Fruit fly (Drosophila melanogaster) whole organism, embryonic: Measurements from ENCODE around the gene Tssk.
A peak's percentile ranks its signal among the peaks of the same experiment; 100 is the strongest.

Experiments used
- Atf-2 ChIP-seq: fragments of 200-800 bp; sonication (Bioruptor generic); optimal IDR thresholded peaks from 2 replicates; lab custom pipeline; 2016; ENCODE audit warnings: missing biosample characterization, missing genetic modification characterization
- BEAF-32 ChIP-seq: fragments of 200-800 bp; sonication (Bioruptor generic); optimal IDR thresholded peaks from 3 replicates; lab custom pipeline; 2017; ENCODE audit warnings: missing biosample characterization, missing genetic modification characterization, mild to moderate bottlenecking, moderate library complexity, missing genetic modification reagents
- CG10267 ChIP-seq: fragments of 200-800 bp; sonication (Bioruptor generic); optimal IDR thresholded peaks from 2 replicates; lab custom pipeline; 2018; ENCODE audit warnings: missing biosample characterization, mild to moderate bottlenecking, missing genetic modification characterization, moderate library complexity
- CG10431 ChIP-seq: fragments of 200-800 bp; sonication (Bioruptor generic); optimal IDR thresholded peaks from 3 replicates; lab custom pipeline; 2018; ENCODE audit warnings: missing biosample characterization, mild to moderate bottlenecking, missing genetic modification characterization
- CG14441 ChIP-seq: fragments of 200-800 bp; sonication (Bioruptor generic); IDR thresholded peaks from 2 replicates; pipeline ENCODE4 v1.3.6; 2022; ENCODE audit warnings: missing biosample characterization, missing genetic modification characterization
- CG15479 ChIP-seq: fragments of 200-800 bp; sonication (Bioruptor generic); optimal IDR thresholded peaks from 3 replicates; lab custom pipeline; 2019; ENCODE audit warnings: missing biosample characterization, mild to moderate bottlenecking, missing genetic modification characterization, moderate library complexity
- CG1792 ChIP-seq: fragments of 200-800 bp; sonication (Bioruptor generic); optimal IDR thresholded peaks from 2 replicates; lab custom pipeline; 2016; ENCODE audit warnings: missing biosample characterization, missing genetic modification characterization
- CG18262 ChIP-seq: fragments of 200-800 bp; optimal IDR thresholded peaks from 3 replicates; lab custom pipeline; 2019; ENCODE audit warnings: missing biosample characterization, mild to moderate bottlenecking, missing genetic modification characterization, moderate library complexity
- CG2120 ChIP-seq: fragments of 200-800 bp; sonication (Bioruptor generic); optimal IDR thresholded peaks from 3 replicates; lab custom pipeline; 2016; ENCODE audit warnings: missing biosample characterization, missing genetic modification characterization
- CG2712 ChIP-seq: fragments of 200-800 bp; optimal IDR thresholded peaks from 3 replicates; lab custom pipeline; 2019; ENCODE audit warnings: missing biosample characterization, mild to moderate bottlenecking, missing genetic modification characterization, moderate library complexity
- CG30020 ChIP-seq: fragments of 200-800 bp; optimal IDR thresholded peaks from 2 replicates; lab custom pipeline; 2019; ENCODE audit warnings: missing biosample characterization, mild to moderate bottlenecking, missing genetic modification characterization, moderate library complexity
- CG3065 ChIP-seq: fragments of 200-800 bp; sonication (Bioruptor generic); optimal IDR thresholded peaks from 2 replicates; lab custom pipeline; 2016; ENCODE audit warnings: missing biosample characterization, missing genetic modification characterization
- CG3838 ChIP-seq: fragments of 200-800 bp; sonication (Bioruptor generic); optimal IDR thresholded peaks from 3 replicates; lab custom pipeline; 2016; ENCODE audit warnings: missing biosample characterization, missing genetic modification characterization
- CG8290 ChIP-seq, 3 experiments: fragments of 200-800 bp; sonication (Bioruptor generic); optimal IDR thresholded peaks; 2 replicates each; lab custom pipeline; 2016 to 2019; ENCODE audit warnings: missing biosample characterization in 3 of 3, missing genetic modification characterization in 3 of 3, mild to moderate bottlenecking in 2 of 3, moderate library complexity in 1 of 3
- CG8388 ChIP-seq: fragments of 200-800 bp; sonication (Bioruptor generic); optimal IDR thresholded peaks from 2 replicates; lab custom pipeline; 2019; ENCODE audit warnings: missing biosample characterization, mild to moderate bottlenecking, missing genetic modification characterization, moderate library complexity
- CG9932 ChIP-seq: fragments of 200-800 bp; sonication (Bioruptor generic); IDR thresholded peaks from 2 replicates; pipeline ENCODE4 v1.3.6; 2022; ENCODE audit warnings: missing biosample characterization, missing genetic modification characterization
- Doc2 ChIP-seq: fragments of 200-800 bp; sonication (Bioruptor generic); IDR thresholded peaks from 2 replicates; pipeline ENCODE4 v1.3.6; 2022; ENCODE audit warnings: missing biosample characterization, missing genetic modification characterization
- Hey ChIP-seq: fragments of 200-800 bp; sonication (Bioruptor generic); optimal IDR thresholded peaks from 3 replicates; lab custom pipeline; 2018; ENCODE audit warnings: missing biosample characterization, mild to moderate bottlenecking, missing genetic modification characterization
- Lim3 ChIP-seq: fragments of 200-800 bp; sonication (Bioruptor generic); IDR thresholded peaks from 2 replicates; pipeline ENCODE4 v1.3.6; 2022; ENCODE audit warnings: missing biosample characterization, missing genetic modification characterization
- Lpt ChIP-seq: fragments of >200 bp; optimal IDR thresholded peaks from 2 replicates; lab custom pipeline; 2018; ENCODE audit warnings: missing biosample characterization, missing genetic modification characterization
- MBD-R2 ChIP-seq: fragments of 200-800 bp; sonication (Bioruptor generic); IDR thresholded peaks from 2 replicates; pipeline ENCODE4 v1.3.6; 2022; ENCODE audit warnings: missing biosample characterization, missing genetic modification characterization
- MTF-1 ChIP-seq: fragments of 200-800 bp; sonication (Bioruptor generic); optimal IDR thresholded peaks from 2 replicates; lab custom pipeline; 2018; ENCODE audit warnings: missing biosample characterization, mild to moderate bottlenecking, missing genetic modification characterization, borderline replicate concordance
- Poxn ChIP-seq: fragments of 200-800 bp; sonication (Bioruptor generic); IDR thresholded peaks from 2 replicates; pipeline ENCODE4 v1.3.6; 2022; ENCODE audit warnings: missing biosample characterization, missing genetic modification characterization
- Scr ChIP-seq: fragments of 200-800 bp; sonication (Bioruptor generic); IDR thresholded peaks from 2 replicates; pipeline ENCODE4 v1.3.6; 2022; ENCODE audit warnings: missing biosample characterization, missing genetic modification characterization; ENCODE audit not compliant: partially characterized antibody
- Sox102F ChIP-seq: fragments of 200-800 bp; sonication (Bioruptor generic); optimal IDR thresholded peaks from 2 replicates; lab custom pipeline; 2018; ENCODE audit warnings: missing biosample characterization, mild to moderate bottlenecking, missing genetic modification characterization, moderate library complexity
- ash1 ChIP-seq: fragments of 200-800 bp; sonication (Bioruptor generic); optimal IDR thresholded peaks from 2 replicates; lab custom pipeline; 2018; ENCODE audit warnings: missing biosample characterization, mild to moderate bottlenecking, missing genetic modification characterization
- bcd ChIP-seq: fragments of 200-800 bp; sonication (Bioruptor generic); optimal IDR thresholded peaks from 2 replicates; lab custom pipeline; 2017; ENCODE audit warnings: missing biosample characterization, mild to moderate bottlenecking, missing genetic modification characterization
- crc ChIP-seq: fragments of 200-800 bp; sonication (Bioruptor generic); optimal IDR thresholded peaks from 2 replicates; lab custom pipeline; 2016; ENCODE audit warnings: missing biosample characterization, missing genetic modification characterization
- crol ChIP-seq: fragments of 200-800 bp; sonication (Bioruptor generic); IDR thresholded peaks from 2 replicates; pipeline ENCODE4 v1.3.6; 2022; ENCODE audit warnings: missing biosample characterization, missing genetic modification characterization
- crp ChIP-seq, 2 experiments: fragments of 200-800 bp; sonication (Bioruptor generic); optimal IDR thresholded peaks; 2 replicates in 1 of 2; 3 replicates in 1 of 2; lab custom pipeline; 2017; ENCODE audit warnings: missing biosample characterization in 2 of 2, missing genetic modification characterization in 2 of 2, mild to moderate bottlenecking in 1 of 2, moderate library complexity in 1 of 2
- gcm2 ChIP-seq: fragments of 200-800 bp; sonication (Bioruptor generic); optimal IDR thresholded peaks from 2 replicates; lab custom pipeline; 2016; ENCODE audit warnings: missing biosample characterization, missing genetic modification characterization
- gfzf ChIP-seq: fragments of 200-800 bp; sonication (Bioruptor generic); optimal IDR thresholded peaks from 2 replicates; lab custom pipeline; 2016; ENCODE audit warnings: missing biosample characterization, mild to moderate bottlenecking, missing genetic modification characterization, moderate library complexity
- gsb-n ChIP-seq: fragments of 200-800 bp; sonication (Bioruptor generic); optimal IDR thresholded peaks from 3 replicates; lab custom pipeline; 2018; ENCODE audit warnings: missing biosample characterization, mild to moderate bottlenecking, missing genetic modification characterization
- ken ChIP-seq: fragments of 200-800 bp; sonication (Bioruptor generic); IDR thresholded peaks from 3 replicates; pipeline ENCODE4 v1.3.6; 2022; ENCODE audit warnings: missing biosample characterization, missing genetic modification characterization
- lbe ChIP-seq: fragments of 200-800 bp; sonication (Bioruptor generic); optimal IDR thresholded peaks from 2 replicates; lab custom pipeline; 2016; ENCODE audit warnings: missing biosample characterization, mild to moderate bottlenecking, missing genetic modification characterization
- lilli ChIP-seq: fragments of 200-800 bp; sonication (Bioruptor generic); optimal IDR thresholded peaks from 3 replicates; lab custom pipeline; 2016; ENCODE audit warnings: missing biosample characterization, missing genetic modification characterization
- mirr ChIP-seq: fragments of 200-800 bp; sonication (Bioruptor generic); optimal IDR thresholded peaks from 3 replicates; lab custom pipeline; 2018; ENCODE audit warnings: missing biosample characterization, mild to moderate bottlenecking, missing genetic modification characterization
- nau ChIP-seq: fragments of 200-800 bp; sonication (Bioruptor generic); optimal IDR thresholded peaks from 3 replicates; lab custom pipeline; 2017; ENCODE audit warnings: missing biosample characterization, mild to moderate bottlenecking, missing genetic modification characterization, missing genetic modification reagents
- otp ChIP-seq: fragments of 200-800 bp; sonication (Bioruptor generic); IDR thresholded peaks from 3 replicates; pipeline ENCODE4, ENCODE4 v1.3.6; 2022; ENCODE audit warnings: missing biosample characterization, missing genetic modification characterization
- pros ChIP-seq: fragments of 200-800 bp; sonication (Bioruptor generic); optimal IDR thresholded peaks from 3 replicates; lab custom pipeline; 2019; ENCODE audit warnings: missing biosample characterization, mild to moderate bottlenecking, missing genetic modification characterization, moderate library complexity
- ranshi ChIP-seq: fragments of 200-800 bp; sonication (Bioruptor generic); IDR thresholded peaks from 2 replicates; pipeline ENCODE4 v1.3.6; 2022; ENCODE audit warnings: missing biosample characterization, missing genetic modification characterization
- row ChIP-seq: fragments of 200-800 bp; sonication (Bioruptor generic); IDR thresholded peaks from 3 replicates; pipeline ENCODE4 v1.3.6; 2022; ENCODE audit warnings: missing biosample characterization, missing genetic modification characterization
- run ChIP-seq: fragments of 200-800 bp; sonication (Bioruptor generic); optimal IDR thresholded peaks from 3 replicates; lab custom pipeline; 2018; ENCODE audit warnings: missing biosample characterization, mild to moderate bottlenecking, missing genetic modification characterization
- seq ChIP-seq: fragments of 200-800 bp; sonication (Bioruptor generic); IDR thresholded peaks from 2 replicates; pipeline ENCODE4 v1.3.6; 2022; ENCODE audit warnings: missing biosample characterization, missing genetic modification characterization
- slou ChIP-seq: fragments of 200-800 bp; sonication (Bioruptor generic); optimal IDR thresholded peaks from 3 replicates; lab custom pipeline; 2016; ENCODE audit warnings: missing biosample characterization, missing genetic modification characterization
- so ChIP-seq: fragments of 200-800 bp; sonication (Bioruptor generic); IDR thresholded peaks from 3 replicates; pipeline ENCODE4 v1.3.6; 2022; ENCODE audit warnings: missing biosample characterization, missing genetic modification characterization
- tll ChIP-seq, 2 experiments: fragments of 200-800 bp in 1 of 2; fragments of >200 bp in 1 of 2; sonication (Bioruptor generic) in 1 of 2; optimal IDR thresholded peaks; 2 replicates each; lab custom pipeline; 2017 to 2019; ENCODE audit warnings: missing biosample characterization in 2 of 2, missing genetic modification characterization in 2 of 2, mild to moderate bottlenecking in 1 of 2, moderate library complexity in 1 of 2
- ttk ChIP-seq: fragments of 200-800 bp; sonication (Bioruptor generic); IDR thresholded peaks from 2 replicates; pipeline ENCODE4 v2.1.2; 2022; ENCODE audit warnings: missing biosample characterization, missing genetic modification characterization
- wek ChIP-seq: fragments of 200-800 bp; sonication (Bioruptor generic); optimal IDR thresholded peaks from 3 replicates; lab custom pipeline; 2018; ENCODE audit warnings: missing biosample characterization, mild to moderate bottlenecking, missing genetic modification characterization, moderate library complexity

The Tssk gene

DNA sequence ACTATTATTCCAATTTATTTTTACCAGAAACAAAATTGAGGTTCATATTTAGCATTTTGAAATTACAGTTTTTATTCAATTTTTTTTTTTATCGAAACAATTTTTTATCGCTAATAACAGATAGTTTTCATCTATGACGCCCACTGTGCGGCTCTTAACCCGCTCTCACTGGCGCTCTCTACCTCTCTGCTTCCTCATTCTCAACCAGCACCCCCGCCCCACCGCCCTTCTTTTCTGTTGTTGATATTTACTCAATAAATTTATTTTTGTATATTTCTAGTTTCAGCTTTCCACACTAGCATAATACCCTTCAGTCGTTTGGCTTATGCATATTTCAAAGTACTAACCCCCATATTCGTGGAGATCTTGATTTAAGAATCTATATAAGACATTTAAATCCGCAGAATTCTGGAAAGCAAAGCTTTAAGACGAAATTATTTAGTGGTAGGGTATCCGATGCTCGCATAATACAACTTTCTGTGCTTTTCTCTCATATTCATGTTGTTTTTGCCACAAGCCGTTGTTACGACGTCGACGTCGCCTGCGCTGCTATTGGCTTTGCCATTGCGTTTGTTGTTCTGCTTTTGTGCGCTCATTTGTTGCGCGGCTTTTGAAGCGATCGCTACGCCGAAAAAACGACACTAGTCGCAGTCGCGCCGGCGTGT lies 14.5 kb upstream of the Tssk start (continued):
- peak; percentile 94 for TF ChIP-seq MTF-1 (GFP tag; lab: Kevin White, UChicago)
- TF ChIP-seq Atf-2 (GFP tag; lab: Kevin White, UChicago), result peak; percentile 97
- TF ChIP-seq CG8290 (GFP tag; optimal IDR thresholded peaks at IDR 0.05; lab: Kevin White, UChicago), result peak; percentile 93
- TF ChIP-seq CG8290 (tag; optimal IDR thresholded peaks at IDR 0.05; lab: Kevin White, UChicago), result peak; percentile 91 to 92
- TF ChIP-seq CG2120 (GFP tag; lab: Kevin White, UChicago), result peak; percentile 98
- peak; percentile 97 for TF ChIP-seq seq (GFP tag; lab: Robert Waterston, UW)
- peak; percentile 94 for TF ChIP-seq CG9932 (GFP tag; lab: Robert Waterston, UW)
- peak; percentile 98 for TF ChIP-seq crol (GFP tag; lab: Robert Waterston, UW)
- peak; percentile 71 for TF ChIP-seq Poxn
- peak; percentile 76 for TF ChIP-seq MBD-R2 (GFP tag; lab: Robert Waterston, UW)
- TF ChIP-seq gcm2 (GFP tag; lab: Kevin White, UChicago), result peak; percentile 94
- peak; percentile 99 for TF ChIP-seq row (GFP tag; lab: Robert Waterston, UW)
- TF ChIP-seq ttk, result peak; percentile 95
- TF ChIP-seq otp (GFP tag; lab: Robert Waterston, UW), result peak; percentile 97
- TF ChIP-seq CG3065 (GFP tag; lab: Kevin White, UChicago), result peak; percentile 92
- TF ChIP-seq run (tag; lab: Kevin White, UChicago), result peak; percentile 88
- TF ChIP-seq gfzf (GFP tag; lab: Kevin White, UChicago), result peak; percentile 31
- TF ChIP-seq Scr, result no peak
- TF ChIP-seq CG2712 (tag; lab: Kevin White, UChicago), result peak; percentile 98
- no peak for TF ChIP-seq CG15479 (GFP tag; lab: Kevin White, UChicago)
- peak; percentile 86 for TF ChIP-seq CG30020
- peak; percentile 95 for TF ChIP-seq so (GFP tag; lab: Robert Waterston, UW)
- TF ChIP-seq CG18262 (tag; lab: Kevin White, UChicago), result peak; percentile 99
- peak; percentile 88 for TF ChIP-seq ash1 (GFP tag; lab: Kevin White, UChicago)
- TF ChIP-seq gsb-n (tag; lab: Kevin White, UChicago), result peak; percentile 94
- peak; percentile 95 for TF ChIP-seq CG3838 (GFP tag; lab: Kevin White, UChicago)
- peak; percentile 98 for TF ChIP-seq Sox102F (GFP tag; lab: Kevin White, UChicago)
- TF ChIP-seq crp (GFP tag; optimal IDR thresholded peaks at IDR 0.05; lab: Kevin White, UChicago), result peak; percentile 25 to 73
- TF ChIP-seq slou, result peak; percentile 94
- TF ChIP-seq CG8388 (GFP tag; lab: Kevin White, UChicago), result peak; percentile 95
- TF ChIP-seq nau (GFP tag; lab: Kevin White, UChicago), result peak; percentile 99
- TF ChIP-seq Lpt (GFP tag; lab: Kevin White, UChicago), result no peak
- peak; percentile 69 for TF ChIP-seq pros (GFP tag; lab: Kevin White, UChicago)
- TF ChIP-seq tll (GFP tag; optimal IDR thresholded peaks at IDR 0.05; lab: Kevin White, UChicago), result no peak
- peak; percentile 98 for TF ChIP-seq bcd (GFP tag; lab: Kevin White, UChicago)
- TF ChIP-seq BEAF-32, result peak; percentile 9
- TF ChIP-seq ranshi (GFP tag; lab: Robert Waterston, UW), result peak; percentile 94
- peak; percentile 88 for TF ChIP-seq wek (GFP tag; lab: Kevin White, UChicago)
- peak; percentile 96 for TF ChIP-seq CG1792
- TF ChIP-seq ken (GFP tag; lab: Robert Waterston, UW), result peak; percentile 93
- peak; percentile 33 for TF ChIP-seq lbe (GFP tag; lab: Kevin White, UChicago)
- peak; percentile 96 for TF ChIP-seq CG10431 (GFP tag; lab: Kevin White, UChicago)
- peak; percentile 84 for TF ChIP-seq Doc2 (GFP tag; lab: Robert Waterston, UW)
- TF ChIP-seq Lim3, result peak; percentile 67
- peak; percentile 92 for TF ChIP-seq CG10267
- peak; percentile 95 for TF ChIP-seq crc (GFP tag; lab: Kevin White, UChicago)
- peak; percentile 92 for TF ChIP-seq mirr (GFP tag; lab: Kevin White, UChicago)
- peak; percentile 94 for TF ChIP-seq CG14441 (GFP tag; lab: Robert Waterston, UW)
- peak; percentile 98 for TF ChIP-seq lilli (GFP tag; lab: Kevin White, UChicago)
- TF ChIP-seq Hey (tag; lab: Kevin White, UChicago), result peak; percentile 84
